Fruit fly (Drosophila melanogaster) whole organism, embryonic: ENCODE measurements around the gene Atg18b.

Source experiments
- Abd-B ChIP-seq: fragments of 200-800 bp; sonication (Bioruptor generic); optimal IDR thresholded peaks from 2 replicates; lab custom pipeline; 2018; ENCODE audit warnings: missing biosample characterization, mild to moderate bottlenecking, missing genetic modification characterization, moderate library complexity
- BEAF-32 ChIP-seq: fragments of 200-800 bp; sonication (Bioruptor generic); optimal IDR thresholded peaks from 3 replicates; lab custom pipeline; 2017; ENCODE audit warnings: missing biosample characterization, missing genetic modification characterization, mild to moderate bottlenecking, moderate library complexity, missing genetic modification reagents
- Bgb ChIP-seq: fragments of 200-800 bp; sonication (Bioruptor generic); IDR thresholded peaks from 2 replicates; pipeline ENCODE4 v1.3.6; 2022; ENCODE audit warnings: missing biosample characterization, missing genetic modification characterization; ENCODE audit not compliant: partially characterized antibody
- CG10321 ChIP-seq: fragments of 200-800 bp; sonication (Bioruptor generic); IDR thresholded peaks from 2 replicates; pipeline ENCODE4 v1.3.6; 2022; ENCODE audit warnings: missing biosample characterization, missing genetic modification characterization
- CG11723 ChIP-seq: fragments of 200-800 bp; sonication (Bioruptor generic); optimal IDR thresholded peaks from 2 replicates; lab custom pipeline; 2017; ENCODE audit warnings: missing biosample characterization, mild to moderate bottlenecking, missing genetic modification characterization
- CG12155 ChIP-seq: fragments of 200-800 bp; sonication (Bioruptor generic); optimal IDR thresholded peaks from 3 replicates; lab custom pipeline; 2016; ENCODE audit warnings: missing biosample characterization, missing genetic modification characterization
- CG1233 ChIP-seq: fragments of 200-800 bp; sonication (Bioruptor generic); optimal IDR thresholded peaks from 4 replicates; lab custom pipeline; 2018; ENCODE audit warnings: missing biosample characterization, mild to moderate bottlenecking, missing genetic modification characterization
- CG13775 ChIP-seq: fragments of 200-800 bp; sonication (Bioruptor generic); optimal IDR thresholded peaks from 3 replicates; lab custom pipeline; 2017; ENCODE audit warnings: missing biosample characterization, mild to moderate bottlenecking, missing genetic modification characterization
- CG14441 ChIP-seq: fragments of 200-800 bp; sonication (Bioruptor generic); IDR thresholded peaks from 2 replicates; pipeline ENCODE4 v1.3.6; 2022; ENCODE audit warnings: missing biosample characterization, missing genetic modification characterization
- CG15073 ChIP-seq: fragments of 200-800 bp; sonication (Bioruptor generic); optimal IDR thresholded peaks from 2 replicates; lab custom pipeline; 2016; ENCODE audit warnings: missing biosample characterization, missing genetic modification characterization
- CG1602 ChIP-seq: fragments of 200-800 bp; sonication (Bioruptor generic); optimal IDR thresholded peaks from 3 replicates; lab custom pipeline; 2016; ENCODE audit warnings: missing biosample characterization, missing genetic modification characterization
- CG1603 ChIP-seq: fragments of 200-800 bp; sonication (Bioruptor generic); optimal IDR thresholded peaks from 2 replicates; lab custom pipeline; 2019; ENCODE audit warnings: missing biosample characterization, mild to moderate bottlenecking, missing genetic modification characterization, moderate library complexity
- CG17912 ChIP-seq: fragments of 200-800 bp; sonication (Bioruptor generic); optimal IDR thresholded peaks from 2 replicates; lab custom pipeline; 2018; ENCODE audit warnings: missing biosample characterization, mild to moderate bottlenecking, missing genetic modification characterization
- CG18011 ChIP-seq: fragments of 200-800 bp; sonication (Bioruptor generic); optimal IDR thresholded peaks from 2 replicates; lab custom pipeline; 2017; ENCODE audit warnings: missing biosample characterization, missing genetic modification characterization, mild to moderate bottlenecking, moderate library complexity, missing genotype
- CG3838 ChIP-seq: fragments of 200-800 bp; sonication (Bioruptor generic); optimal IDR thresholded peaks from 3 replicates; lab custom pipeline; 2016; ENCODE audit warnings: missing biosample characterization, missing genetic modification characterization
- CG4707 ChIP-seq: fragments of 200-800 bp; sonication (Bioruptor generic); optimal IDR thresholded peaks from 2 replicates; lab custom pipeline; 2018; ENCODE audit warnings: missing biosample characterization, mild to moderate bottlenecking, missing genetic modification characterization, moderate library complexity
- CG4820 ChIP-seq: fragments of 200-800 bp; sonication (Bioruptor generic); optimal IDR thresholded peaks from 3 replicates; lab custom pipeline; 2016; ENCODE audit warnings: missing biosample characterization, missing genetic modification characterization
- CG4854 ChIP-seq: fragments of 200-800 bp; sonication (Bioruptor generic); optimal IDR thresholded peaks from 2 replicates; lab custom pipeline; 2016; ENCODE audit warnings: missing biosample characterization, missing genetic modification characterization, inconsistent platforms
- Deaf1 ChIP-seq: fragments of 200-800 bp; optimal IDR thresholded peaks from 3 replicates; lab custom pipeline; 2019; ENCODE audit warnings: missing biosample characterization, mild to moderate bottlenecking, missing genetic modification characterization, moderate library complexity
- Fer3 ChIP-seq: fragments of 200-800 bp; sonication (Bioruptor generic); optimal IDR thresholded peaks from 2 replicates; lab custom pipeline; 2018; ENCODE audit warnings: missing biosample characterization, mild to moderate bottlenecking, missing genetic modification characterization, moderate library complexity
- Hmr ChIP-seq: fragments of 200-800 bp; sonication (Bioruptor generic); optimal IDR thresholded peaks from 3 replicates; lab custom pipeline; 2017; ENCODE audit warnings: mild to moderate bottlenecking, missing biosample characterization, missing genetic modification reagents, missing genetic modification characterization
- Jarid2 ChIP-seq: fragments of 200-800 bp; sonication (Bioruptor generic); optimal IDR thresholded peaks from 3 replicates; lab custom pipeline; 2017; ENCODE audit warnings: mild to moderate bottlenecking, missing biosample characterization, missing genetic modification reagents, missing genetic modification characterization
- Kr ChIP-seq: fragments of 200-800 bp; sonication (Bioruptor generic); optimal IDR thresholded peaks from 2 replicates; lab custom pipeline; 2017; ENCODE audit warnings: missing biosample characterization, mild to moderate bottlenecking, missing genetic modification characterization
- Lhr ChIP-seq: fragments of 200-800 bp; sonication (Bioruptor generic); optimal IDR thresholded peaks from 3 replicates; lab custom pipeline; 2017; ENCODE audit warnings: mild to moderate bottlenecking, missing biosample characterization, missing genetic modification reagents, missing genetic modification characterization
- MESR4 ChIP-seq: fragments of 200-800 bp; sonication (Bioruptor generic); optimal IDR thresholded peaks from 2 replicates; lab custom pipeline; 2018; ENCODE audit warnings: missing biosample characterization, mild to moderate bottlenecking, missing genetic modification characterization, moderate library complexity
- Myb ChIP-seq: fragments of 200-800 bp; sonication (Bioruptor generic); optimal IDR thresholded peaks from 2 replicates; lab custom pipeline; 2016; ENCODE audit warnings: missing biosample characterization, missing genetic modification characterization
- Nf-YA ChIP-seq: fragments of 200-800 bp; sonication (Bioruptor generic); IDR thresholded peaks from 2 replicates; pipeline ENCODE4 v1.3.6; 2022; ENCODE audit warnings: missing biosample characterization, missing genetic modification characterization
- Ptx1 ChIP-seq: fragments of 200-800 bp; sonication (Bioruptor generic); IDR thresholded peaks from 2 replicates; pipeline ENCODE4 v1.3.6; 2022; ENCODE audit warnings: missing biosample characterization, missing genetic modification characterization
- Scr ChIP-seq: fragments of 200-800 bp; sonication (Bioruptor generic); IDR thresholded peaks from 2 replicates; pipeline ENCODE4 v1.3.6; 2022; ENCODE audit warnings: missing biosample characterization, missing genetic modification characterization; ENCODE audit not compliant: partially characterized antibody
- Tbp ChIP-seq: fragments of >200 bp; optimal IDR thresholded peaks from 2 replicates; lab custom pipeline; 2018; ENCODE audit warnings: missing biosample characterization, missing genetic modification characterization
- aop ChIP-seq: fragments of 200-800 bp; sonication (Bioruptor generic); IDR thresholded peaks from 2 replicates; pipeline ENCODE4 v1.3.6; 2022; ENCODE audit warnings: missing biosample characterization, missing genetic modification characterization
- bab2 ChIP-seq: fragments of 200-800 bp; sonication (Bioruptor generic); optimal IDR thresholded peaks from 2 replicates; lab custom pipeline; 2016; ENCODE audit warnings: missing biosample characterization, missing genetic modification characterization
- chif ChIP-seq, 2 experiments: fragments of 200-800 bp; sonication (Bioruptor generic); optimal IDR thresholded peaks; 3 replicates each; lab custom pipeline; 2016; ENCODE audit warnings: missing biosample characterization in 2 of 2, missing genetic modification characterization in 2 of 2
- da ChIP-seq: fragments of 200-800 bp; sonication (Bioruptor generic); optimal IDR thresholded peaks from 2 replicates; lab custom pipeline; 2016; ENCODE audit warnings: missing biosample characterization, missing genetic modification characterization
- dan ChIP-seq: fragments of 200-800 bp; sonication (Bioruptor generic); IDR thresholded peaks from 2 replicates; pipeline ENCODE4 v1.3.6; 2022; ENCODE audit warnings: missing biosample characterization, missing genetic modification characterization
- emc ChIP-seq: fragments of 200-800 bp; sonication (Bioruptor generic); optimal IDR thresholded peaks from 2 replicates; lab custom pipeline; 2016; ENCODE audit warnings: missing biosample characterization, missing genetic modification characterization
- ewg ChIP-seq: fragments of 200-800 bp; sonication (Bioruptor generic); optimal IDR thresholded peaks from 3 replicates; lab custom pipeline; 2017; ENCODE audit warnings: mild to moderate bottlenecking, missing biosample characterization, missing genetic modification reagents, missing genetic modification characterization
- fd3F ChIP-seq: fragments of 200-800 bp; sonication (Bioruptor generic); optimal IDR thresholded peaks from 2 replicates; lab custom pipeline; 2018; ENCODE audit warnings: missing biosample characterization, mild to moderate bottlenecking, missing genetic modification characterization, moderate library complexity
- gcm2 ChIP-seq: fragments of 200-800 bp; sonication (Bioruptor generic); optimal IDR thresholded peaks from 2 replicates; lab custom pipeline; 2016; ENCODE audit warnings: missing biosample characterization, missing genetic modification characterization
- insv ChIP-seq, 2 experiments: fragments of 200-800 bp; sonication (Bioruptor generic); optimal IDR thresholded peaks; 3 replicates each; lab custom pipeline; 2016 to 2018; ENCODE audit warnings: missing biosample characterization in 2 of 2, missing genetic modification characterization in 2 of 2
- jigr1 ChIP-seq: fragments of 200-800 bp; sonication (Bioruptor generic); IDR thresholded peaks from 3 replicates; pipeline ENCODE4 v1.3.6; 2022; ENCODE audit warnings: missing biosample characterization, missing genetic modification characterization
- pfk ChIP-seq: fragments of 200-800 bp; sonication (Bioruptor generic); optimal IDR thresholded peaks from 2 replicates; lab custom pipeline; 2018; ENCODE audit warnings: missing biosample characterization, mild to moderate bottlenecking, missing genetic modification characterization, moderate library complexity
- rib ChIP-seq: fragments of 200-800 bp; sonication (Bioruptor generic); IDR thresholded peaks from 2 replicates; pipeline ENCODE4 v1.3.6; 2022; ENCODE audit warnings: missing biosample characterization, missing genetic modification characterization
- sd ChIP-seq: fragments of 200-800 bp; sonication (Bioruptor generic); optimal IDR thresholded peaks from 3 replicates; lab custom pipeline; 2018; ENCODE audit warnings: missing biosample characterization, mild to moderate bottlenecking, missing genetic modification characterization, moderate library complexity
- seq ChIP-seq: fragments of 200-800 bp; sonication (Bioruptor generic); IDR thresholded peaks from 2 replicates; pipeline ENCODE4 v1.3.6; 2022; ENCODE audit warnings: missing biosample characterization, missing genetic modification characterization
- sim ChIP-seq: fragments of 200-800 bp; sonication (Bioruptor generic); IDR thresholded peaks from 2 replicates; pipeline ENCODE4 v1.3.6; 2022; ENCODE audit warnings: missing biosample characterization, missing genetic modification characterization
- ssp ChIP-seq: fragments of 200-800 bp; sonication (Bioruptor generic); IDR thresholded peaks from 2 replicates; pipeline ENCODE4 v1.3.6; 2022; ENCODE audit warnings: missing biosample characterization, missing genetic modification characterization
- stc ChIP-seq: fragments of 200-800 bp; sonication (Bioruptor generic); IDR thresholded peaks from 2 replicates; pipeline ENCODE4 v1.3.6; 2022; ENCODE audit warnings: missing biosample characterization, missing genetic modification characterization
- sug ChIP-seq: fragments of 200-800 bp; optimal IDR thresholded peaks from 2 replicates; lab custom pipeline; 2019; ENCODE audit warnings: missing biosample characterization, mild to moderate bottlenecking, missing genetic modification characterization, moderate library complexity
- zfh2 ChIP-seq: fragments of 200-800 bp; sonication (Bioruptor generic); optimal IDR thresholded peaks from 2 replicates; lab custom pipeline; 2016; ENCODE audit warnings: missing biosample characterization, missing genetic modification characterization

Atg18b gene

dm6 chr2L:21263470-21264146 lies 43.2 kb upstream of the Atg18b start (continued):
- TF ChIP-seq sug (tag; lab: Kevin White, UChicago) (no peak), Bgb (GFP tag; lab: Robert Waterston, UW) (no peak), Abd-B (GFP tag; lab: Kevin White, UChicago) (no peak), Lhr (GFP tag; lab: Kevin White, UChicago) (no peak), insv (GFP tag; optimal IDR thresholded peaks at IDR 0.05; lab: Kevin White, UChicago) (no peak), CG11723 (peak; percentile 10), rib (GFP tag; lab: Robert Waterston, UW) (no peak), Kr (GFP tag; lab: Kevin White, UChicago) (no peak), gcm2 (GFP tag; lab: Kevin White, UChicago) (no peak), CG13775 (GFP tag; lab: Kevin White, UChicago) (no peak), CG1602 (GFP tag; lab: Kevin White, UChicago) (peak; percentile 5), CG17912 (GFP tag; lab: Kevin White, UChicago) (no peak), da (GFP tag; lab: Kevin White, UChicago) (no peak), Fer3 (tag; lab: Kevin White, UChicago) (no peak), CG10321 (no peak), aop (GFP tag; lab: Robert Waterston, UW) (no peak), emc (GFP tag; lab: Kevin White, UChicago) (no peak), stc (GFP tag; lab: Robert Waterston, UW) (no peak; the same call in 1 of the 2 replicates), CG1603 (tag; lab: Kevin White, UChicago) (peak; percentile 43), chif (GFP tag; optimal IDR thresholded peaks at IDR 0.05; lab: Kevin White, UChicago) (no peak), Ptx1 (GFP tag; lab: Robert Waterston, UW) (no peak), CG15073 (GFP tag; lab: Kevin White, UChicago) (no peak), CG14441 (peak; percentile 47; the same call in 1 of the 2 replicates), CG4820 (GFP tag; lab: Kevin White, UChicago) (no peak), jigr1 (GFP tag; lab: Robert Waterston, UW) (no peak), bab2 (GFP tag; lab: Kevin White, UChicago) (peak; percentile 2), MESR4 (GFP tag; lab: Kevin White, UChicago) (no peak), CG3838 (GFP tag; lab: Kevin White, UChicago) (no peak), ewg (no peak), Tbp (no peak), CG4707 (no peak), seq (GFP tag; lab: Robert Waterston, UW) (0 out of 2 replicates have a peak, but pooled peaks have one; percentile 22), Scr (GFP tag; lab: Robert Waterston, UW) (0 out of 2 replicates have a peak, but pooled peaks have one; percentile 7), sd (tag; lab: Kevin White, UChicago) (no peak), zfh2 (GFP tag; lab: Kevin White, UChicago) (no peak), CG4854 (GFP tag; lab: Kevin White, UChicago) (no peak), pfk (no peak), Nf-YA (GFP tag; lab: Robert Waterston, UW) (no peak), CG1233 (no peak), sim (no peak), Deaf1 (no peak), CG12155 (GFP tag; lab: Kevin White, UChicago) (no peak), Myb (GFP tag; lab: Kevin White, UChicago) (peak; percentile 6), fd3F (peak; percentile 3), Hmr (GFP tag; lab: Kevin White, UChicago) (peak; percentile 28), Jarid2 (GFP tag; lab: Kevin White, UChicago) (no peak), CG18011 (GFP tag; lab: Kevin White, UChicago) (no peak), dan (GFP tag; lab: Robert Waterston, UW) (no peak), ssp (GFP tag; lab: Robert Waterston, UW) (peak; percentile 83), BEAF-32 (GFP tag; lab: Kevin White, UChicago) (peak; percentile 9)
